Worm (Caenorhabditis elegans) whole organism, L3 larva: ENCODE measurements around the gene T07A5.7.

Experiments used
- R02D3.7 ChIP-seq: fragments of 150-350 bp; optimal IDR thresholded peaks from 2 replicates; lab custom pipeline; 2014; ENCODE audit warnings: missing biosample characterization, missing genetic modification characterization
- ZK546.5 ChIP-seq: sonication (generic microtip); optimal IDR thresholded peaks from 2 replicates; lab custom pipeline; 2017; ENCODE audit warnings: missing biosample characterization, missing genetic modification characterization
- ama-1 ChIP-seq: fragments of 150-350 bp; optimal IDR thresholded peaks from 2 replicates; lab custom pipeline; 2018
- ceh-28 ChIP-seq: fragments of 150-350 bp; optimal IDR thresholded peaks from 2 replicates; lab custom pipeline; 2014; ENCODE audit warnings: missing biosample characterization, missing genetic modification reagents, missing genetic modification characterization
- daf-12 ChIP-seq: fragments of 150-350 bp; optimal IDR thresholded peaks from 2 replicates; lab custom pipeline; 2014; ENCODE audit warnings: missing biosample characterization, missing genetic modification reagents, missing genetic modification characterization
- egl-27 ChIP-seq: sonication (generic microtip); optimal IDR thresholded peaks from 4 replicates; lab custom pipeline; 2017; ENCODE audit warnings: missing biosample characterization, missing genetic modification reagents, missing genetic modification characterization
- egl-5 ChIP-seq: fragments of 150-350 bp; optimal IDR thresholded peaks from 2 replicates; lab custom pipeline; 2017; ENCODE audit warnings: missing biosample characterization, missing genetic modification reagents, missing genetic modification characterization, inconsistent platforms
- elt-1 ChIP-seq: fragments of 150-350 bp; optimal IDR thresholded peaks from 2 replicates; lab custom pipeline; 2014; ENCODE audit warnings: missing biosample characterization, missing genetic modification characterization
- elt-3 ChIP-seq, 3 experiments: fragments of 150-350 bp in 1 of 3; sonication (generic microtip) in 2 of 3; optimal IDR thresholded peaks; 2 replicates in 2 of 3; 4 replicates in 1 of 3; lab custom pipeline; 2014 to 2017; ENCODE audit warnings: missing biosample characterization in 3 of 3, missing genetic modification characterization in 3 of 3
- fkh-10 ChIP-seq: sonication (generic microtip); optimal IDR thresholded peaks from 2 replicates; lab custom pipeline; 2017; ENCODE audit warnings: missing biosample characterization, missing genetic modification reagents, missing genetic modification characterization
- fos-1 ChIP-seq: fragments of 150-350 bp; optimal IDR thresholded peaks from 2 replicates; lab custom pipeline; 2014; ENCODE audit warnings: missing biosample characterization, missing genetic modification characterization
- hmg-11 ChIP-seq: sonication (generic microtip); optimal IDR thresholded peaks from 2 replicates; lab custom pipeline; 2016; ENCODE audit warnings: missing genetic modification characterization, missing compliant biosample characterization
- jun-1 ChIP-seq: fragments of 150-350 bp; optimal IDR thresholded peaks from 2 replicates; lab custom pipeline; 2014; ENCODE audit warnings: missing biosample characterization, missing genetic modification reagents, missing genetic modification characterization
- lin-15B ChIP-seq: fragments of 150-350 bp; optimal IDR thresholded peaks from 2 replicates; lab custom pipeline; 2014; ENCODE audit warnings: missing biosample characterization, missing genetic modification characterization
- lin-39 ChIP-seq: fragments of 150-350 bp; optimal IDR thresholded peaks from 2 replicates; lab custom pipeline; 2018; ENCODE audit warnings: missing biosample characterization, missing genetic modification reagents, missing genetic modification characterization
- lsy-12 ChIP-seq: sonication (generic microtip); optimal IDR thresholded peaks from 2 replicates; lab custom pipeline; 2016; ENCODE audit warnings: mild to moderate bottlenecking, missing genetic modification characterization, missing compliant biosample characterization
- mdl-1 ChIP-seq: fragments of 150-350 bp; optimal IDR thresholded peaks from 2 replicates; lab custom pipeline; 2014; ENCODE audit warnings: missing biosample characterization, missing genetic modification characterization
- nfya-1 ChIP-seq: sonication (generic microtip); optimal IDR thresholded peaks from 2 replicates; lab custom pipeline; 2017; ENCODE audit warnings: missing genetic modification characterization, mild to moderate bottlenecking, missing compliant biosample characterization, antibody characterized with exemption, moderate library complexity; ENCODE audit not compliant: insufficient read depth
- nhr-12 ChIP-seq: fragments of 150-350 bp; optimal IDR thresholded peaks from 2 replicates; lab custom pipeline; 2014; ENCODE audit warnings: missing biosample characterization, missing genetic modification characterization
- nhr-23 ChIP-seq: fragments of 150-350 bp; optimal IDR thresholded peaks from 2 replicates; lab custom pipeline; 2014; ENCODE audit warnings: missing biosample characterization, missing genetic modification reagents, missing genetic modification characterization
- nhr-237 ChIP-seq: fragments of 150-350 bp; optimal IDR thresholded peaks from 2 replicates; lab custom pipeline; 2014; ENCODE audit warnings: missing biosample characterization, missing genetic modification characterization
- nhr-28 ChIP-seq: fragments of 150-350 bp; optimal IDR thresholded peaks from 2 replicates; lab custom pipeline; 2014; ENCODE audit warnings: missing biosample characterization, missing genetic modification characterization
- nhr-43 ChIP-seq: sonication (generic microtip); optimal IDR thresholded peaks from 2 replicates; lab custom pipeline; 2016; ENCODE audit warnings: mild to moderate bottlenecking, missing genetic modification characterization, missing compliant biosample characterization; ENCODE audit not compliant: poor library complexity, severe bottlenecking
- nhr-76 ChIP-seq: fragments of 150-350 bp; sonication (generic microtip); optimal IDR thresholded peaks from 5 replicates; lab custom pipeline; 2014; ENCODE audit warnings: missing biosample characterization, missing genetic modification characterization
- nhr-77 ChIP-seq: fragments of 150-350 bp; optimal IDR thresholded peaks from 2 replicates; lab custom pipeline; 2014; ENCODE audit warnings: missing biosample characterization, missing genetic modification characterization
- pha-4 ChIP-seq: fragments of 150-350 bp; optimal IDR thresholded peaks from 2 replicates; lab custom pipeline; 2014; ENCODE audit warnings: missing biosample characterization, missing genetic modification reagents, missing genetic modification characterization
- sea-2 ChIP-seq: fragments of 150-350 bp; sonication (generic microtip); optimal IDR thresholded peaks from 4 replicates; lab custom pipeline; 2014; ENCODE audit warnings: missing biosample characterization, missing genetic modification reagents, missing genetic modification characterization
- skn-1 ChIP-seq: fragments of 150-350 bp; optimal IDR thresholded peaks from 2 replicates; lab custom pipeline; 2014; ENCODE audit warnings: missing biosample characterization, missing genetic modification characterization
- snpc-4 ChIP-seq: fragments of 150-350 bp; optimal IDR thresholded peaks from 2 replicates; lab custom pipeline; 2014; ENCODE audit warnings: missing biosample characterization, missing genetic modification characterization
- tbx-2 ChIP-seq: sonication (generic microtip); optimal IDR thresholded peaks from 2 replicates; lab custom pipeline; 2016; ENCODE audit warnings: mild to moderate bottlenecking, missing genetic modification characterization, missing compliant biosample characterization
- unc-39 ChIP-seq: sonication (generic microtip); optimal IDR thresholded peaks from 4 replicates; lab custom pipeline; 2017; ENCODE audit warnings: missing biosample characterization, missing genetic modification characterization
- zag-1 ChIP-seq: fragments of 150-350 bp; optimal IDR thresholded peaks from 2 replicates; lab custom pipeline; 2014; ENCODE audit warnings: missing biosample characterization, missing genetic modification characterization
- ztf-4 ChIP-seq: fragments of 150-350 bp; optimal IDR thresholded peaks from 2 replicates; lab custom pipeline; 2014; ENCODE audit warnings: missing biosample characterization, missing genetic modification characterization

T07A5.7 gene

DNA sequence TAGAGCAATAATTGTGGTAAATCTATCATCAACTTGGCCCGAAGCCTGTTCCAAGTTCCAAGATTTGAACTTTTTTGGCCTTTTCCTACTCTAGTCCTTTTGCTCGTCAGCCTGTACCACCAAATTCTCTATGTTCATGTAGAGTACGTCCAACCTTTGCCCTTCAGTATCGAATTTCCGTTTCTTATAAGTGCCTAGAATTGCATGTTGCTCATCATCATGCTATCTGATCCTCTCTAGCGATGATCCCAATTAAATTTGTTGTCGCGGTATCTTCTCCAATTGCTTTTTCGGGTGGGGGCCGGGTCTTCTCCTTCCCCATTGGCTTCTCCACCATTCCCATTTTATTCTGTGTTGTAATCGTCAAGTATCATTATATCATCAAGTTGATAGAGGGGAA, 17.0 kb downstream of the T07A5.7 start:
- TF ChIP-seq nhr-43 (tag; lab: Kevin White, UChicago) (no peak), skn-1 (tag; lab: Kevin White, UChicago) (no peak), ceh-28 (no peak), egl-27 (tag; lab: Kevin White, UChicago) (no peak), daf-12 (no peak), nhr-237 (tag; lab: Kevin White, UChicago) (no peak), nhr-77 (tag; lab: Kevin White, UChicago) (no peak)

ce11 chrIII:10293362-10293761, 17.6 kb downstream of the T07A5.7 start:
- TF ChIP-seq hmg-11 (tag; lab: Kevin White, UChicago) (no peak), elt-3 (tag; optimal IDR thresholded peaks at IDR 0.05; lab: Kevin White, UChicago) (peak in 1 of 3 experiments; percentile 56)
- TF ChIP-seq, all 47 proteins: peak for 1

ce11 chrIII:10290541-10290940, 20.4 kb downstream of the T07A5.7 start:
- TF ChIP-seq lsy-12 (tag; lab: Kevin White, UChicago) (no peak), nhr-43 (tag; lab: Kevin White, UChicago) (peak; percentile 63), nhr-23 (tag; lab: Kevin White, UChicago) (peak; percentile 47)

DNA sequence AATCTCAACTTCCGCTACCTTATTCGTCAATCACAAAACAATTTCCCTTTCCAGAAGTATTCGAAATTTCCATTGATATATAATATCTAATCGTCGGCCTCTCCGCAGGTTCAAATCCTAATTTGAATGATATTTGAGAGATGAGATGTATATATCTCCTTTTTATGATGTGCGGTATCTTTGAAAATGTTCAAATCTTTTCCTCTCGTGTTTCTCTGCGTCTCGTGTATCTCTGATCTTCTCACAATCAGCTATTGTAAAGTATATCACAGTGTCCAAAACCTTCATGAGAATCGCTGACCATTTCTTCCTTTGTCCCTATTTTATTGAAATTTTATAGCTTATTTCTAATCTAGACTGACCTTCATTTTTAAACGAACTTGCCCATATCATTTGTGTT, 21.1 kb downstream of the T07A5.7 start:
- no peak for TF ChIP-seq R02D3.7 (tag; lab: Kevin White, UChicago)
- TF ChIP-seq nhr-43 (tag; lab: Kevin White, UChicago) = peak; percentile 24

ce11 chrIII:10285623-10286022, 25.3 kb downstream of the T07A5.7 start, which contains the start of gene K10G9.2:
TSS of gene K10G9.2 (plus strand) at chrIII:10285923.
- no peak for TF ChIP-seq fos-1 (tag; lab: Kevin White, UChicago)
- no peak for TF ChIP-seq mdl-1 (tag; lab: Kevin White, UChicago)
- TF ChIP-seq elt-1 (tag; lab: Kevin White, UChicago) = no peak
- TF ChIP-seq egl-5 (tag; lab: Kevin White, UChicago) = no peak
- TF ChIP-seq snpc-4 (tag; lab: Kevin White, UChicago) = no peak
- no peak for TF ChIP-seq lin-15B
- TF ChIP-seq nhr-43 (tag; lab: Kevin White, UChicago) = no peak
- TF ChIP-seq sea-2 = no peak
- no peak for TF ChIP-seq unc-39
- TF ChIP-seq nhr-12 (tag; lab: Kevin White, UChicago) = no peak
- no peak for TF ChIP-seq ama-1 (lab: Kevin White, UChicago)
- TF ChIP-seq ZK546.5 (tag; lab: Kevin White, UChicago) = no peak

DNA sequence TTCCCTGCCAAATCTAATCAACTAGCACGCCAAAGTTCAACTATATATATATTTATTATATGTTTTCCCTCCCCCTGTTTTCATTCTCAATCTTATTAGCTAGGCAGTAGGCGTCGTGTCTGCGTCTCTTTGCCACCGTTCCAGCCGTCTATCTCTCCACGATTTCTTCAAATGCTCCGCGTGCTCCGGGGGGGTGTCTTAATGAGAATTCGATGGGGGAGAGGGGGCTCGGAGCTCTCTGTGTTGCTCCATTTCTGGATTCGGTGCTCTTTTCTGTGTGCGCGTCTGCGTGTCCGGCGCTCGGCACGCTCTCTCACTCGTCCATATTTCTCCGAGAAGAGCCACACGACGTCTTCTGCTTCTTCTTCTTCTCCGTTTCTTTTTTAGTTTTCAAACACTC, 26.7 kb downstream of the T07A5.7 start:
- TF ChIP-seq tbx-2 (tag; lab: Kevin White, UChicago) = peak; percentile 8
- peak; percentile 74 for TF ChIP-seq nfya-1
- TF ChIP-seq hmg-11 (tag; lab: Kevin White, UChicago) = peak; percentile 73
- TF ChIP-seq lin-15B = peak; percentile 52
- no peak for TF ChIP-seq ZK546.5 (tag; lab: Kevin White, UChicago)
- TF ChIP-seq lin-39 (tag; lab: Kevin White, UChicago) = peak; percentile 94
- peak; percentile 31 for TF ChIP-seq ceh-28
- peak; percentile 13 for TF ChIP-seq elt-1 (tag; lab: Kevin White, UChicago)
- TF ChIP-seq fkh-10 (GFP tag; lab: Kevin White, UChicago) = peak; percentile 87
- TF ChIP-seq lsy-12 (tag; lab: Kevin White, UChicago) = no peak
- TF ChIP-seq mdl-1 (tag; lab: Kevin White, UChicago) = peak; percentile 12
- TF ChIP-seq pha-4 (tag; lab: Kevin White, UChicago) = no peak
- TF ChIP-seq snpc-4 (tag; lab: Kevin White, UChicago) = peak; percentile 11
- TF ChIP-seq nhr-28 (tag; lab: Kevin White, UChicago) = no peak
- TF ChIP-seq sea-2 = peak; percentile 8
- TF ChIP-seq nhr-12 (tag; lab: Kevin White, UChicago) = no peak
- TF ChIP-seq, all 47 proteins: peak for 11

DNA sequence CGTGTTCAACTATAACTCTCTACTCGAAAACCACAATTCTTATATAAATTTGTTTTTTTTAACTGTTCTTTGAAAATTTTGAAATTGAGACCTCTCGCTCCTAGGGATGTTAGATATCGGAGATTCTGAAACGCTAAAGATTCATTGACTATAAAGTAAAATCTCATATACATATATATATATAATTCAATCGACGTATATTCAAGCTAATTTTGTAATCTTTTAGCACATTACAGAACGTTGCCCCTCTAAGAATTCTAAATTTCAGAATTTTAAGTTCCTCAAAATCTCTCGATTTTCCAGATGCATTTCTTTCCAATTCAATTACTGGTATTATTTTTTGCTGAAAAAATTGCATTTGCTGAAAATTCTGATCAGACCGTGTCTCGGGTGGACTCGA, 32.1 kb downstream of the T07A5.7 start, which contains the start of gene pad-2:
Gene pad-2 (plus strand): TSS at position 301 of the 400 bp plus-strand sequence.
- TF ChIP-seq nhr-76 (tag; lab: Kevin White, UChicago) (no peak), lin-39 (tag; lab: Kevin White, UChicago) (no peak), R02D3.7 (tag; lab: Kevin White, UChicago) (no peak), zag-1 (tag; lab: Kevin White, UChicago) (no peak), lsy-12 (tag; lab: Kevin White, UChicago) (no peak), jun-1 (tag; lab: Kevin White, UChicago) (no peak), lin-15B (no peak), unc-39 (no peak), nhr-237 (tag; lab: Kevin White, UChicago) (no peak), skn-1 (tag; lab: Kevin White, UChicago) (no peak), ztf-4 (tag; lab: Kevin White, UChicago) (no peak), nhr-77 (tag; lab: Kevin White, UChicago) (no peak)
